Worm (Caenorhabditis elegans) whole organism, L2 larva: ENCODE data around the gene slc-46A.

ENCODE experiments used
- F13H6.1 ChIP-seq: sonication (generic microtip); optimal IDR thresholded peaks from 2 replicates; lab custom pipeline; 2016; ENCODE audit warnings: missing genetic modification characterization, missing compliant biosample characterization
- alr-1 ChIP-seq: fragments of 150-350 bp; optimal IDR thresholded peaks from 2 replicates; lab custom pipeline; 2014; ENCODE audit warnings: missing biosample characterization, missing genetic modification characterization
- aly-2 ChIP-seq: fragments of 150-350 bp; optimal IDR thresholded peaks from 2 replicates; lab custom pipeline; 2014; ENCODE audit warnings: missing biosample characterization, missing genetic modification characterization
- ama-1 ChIP-seq: fragments of 150-350 bp; optimal IDR thresholded peaks from 2 replicates; lab custom pipeline; 2018; ENCODE audit warnings: inconsistent platforms
- fos-1 ChIP-seq: fragments of 150-350 bp; optimal IDR thresholded peaks from 2 replicates; lab custom pipeline; 2014; ENCODE audit warnings: missing biosample characterization, missing genetic modification characterization
- lin-13 ChIP-seq: fragments of 150-350 bp; optimal IDR thresholded peaks from 2 replicates; lab custom pipeline; 2014; ENCODE audit warnings: missing biosample characterization, missing genetic modification reagents, missing genetic modification characterization
- lin-39 ChIP-seq: fragments of 150-350 bp; optimal IDR thresholded peaks from 2 replicates; lab custom pipeline; 2014; ENCODE audit warnings: missing biosample characterization, missing genetic modification reagents, missing genetic modification characterization
- mab-5 ChIP-seq: fragments of 150-350 bp; optimal IDR thresholded peaks from 2 replicates; lab custom pipeline; 2014; ENCODE audit warnings: missing biosample characterization, missing genetic modification characterization
- nhr-12 ChIP-seq: fragments of 150-350 bp; optimal IDR thresholded peaks from 2 replicates; lab custom pipeline; 2014; ENCODE audit warnings: missing biosample characterization, missing genetic modification characterization
- nhr-237 ChIP-seq: fragments of 150-350 bp; optimal IDR thresholded peaks from 2 replicates; lab custom pipeline; 2014; ENCODE audit warnings: missing biosample characterization, missing genetic modification characterization
- nhr-25 ChIP-seq: fragments of 150-350 bp; sonication (generic microtip); optimal IDR thresholded peaks from 3 replicates; lab custom pipeline; 2014; ENCODE audit warnings: missing biosample characterization, missing genetic modification characterization
- nhr-6 ChIP-seq: fragments of 150-350 bp; optimal IDR thresholded peaks from 2 replicates; lab custom pipeline; 2014; ENCODE audit warnings: missing biosample characterization, missing genetic modification characterization
- skn-1 ChIP-seq: sonication (generic microtip); optimal IDR thresholded peaks from 2 replicates; lab custom pipeline; 2017; ENCODE audit warnings: missing biosample characterization, missing genetic modification characterization
- ztf-4 ChIP-seq: fragments of 150-350 bp; optimal IDR thresholded peaks from 2 replicates; lab custom pipeline; 2014; ENCODE audit warnings: missing biosample characterization, missing genetic modification characterization

DNA sequence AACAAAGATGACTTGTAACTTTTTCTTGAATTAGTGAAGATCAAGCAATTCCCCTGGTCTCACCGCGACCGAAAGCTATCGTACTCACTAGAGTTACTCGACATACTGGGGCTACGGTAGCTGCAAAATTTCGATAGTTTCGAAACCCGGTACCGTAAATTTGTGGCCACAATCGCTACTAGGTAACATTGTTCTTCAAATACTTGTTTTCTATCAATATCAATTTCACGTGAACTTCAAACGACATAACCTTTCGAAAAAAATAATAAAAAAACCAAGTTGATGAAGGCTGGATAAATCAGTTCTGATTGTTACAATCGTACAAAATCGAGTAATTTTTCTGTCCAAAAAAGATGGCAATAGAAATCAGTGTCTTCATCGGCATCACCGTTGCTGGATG, 46.5 kb upstream of the slc-46A start, which contains the start of gene F36H12.3:
- no peak for TF ChIP-seq fos-1 (tag; lab: Kevin White, UChicago)
- TF ChIP-seq skn-1 (tag; lab: Kevin White, UChicago), result no peak
- TF ChIP-seq nhr-25 (tag; lab: Kevin White, UChicago), result no peak
- no peak for TF ChIP-seq ama-1 (lab: Kevin White, UChicago)
- no peak for TF ChIP-seq mab-5
- no peak for TF ChIP-seq nhr-6
- no peak for TF ChIP-seq ztf-4 (tag; lab: Kevin White, UChicago)
- no peak for TF ChIP-seq nhr-237 (tag; lab: Kevin White, UChicago)
- TF ChIP-seq aly-2 (tag; lab: Kevin White, UChicago), result no peak
- TF ChIP-seq lin-13, result no peak
- no peak for TF ChIP-seq lin-39 (tag; lab: Kevin White, UChicago)
- TF ChIP-seq nhr-12 (tag; lab: Kevin White, UChicago), result no peak
- no peak for TF ChIP-seq alr-1 (tag; lab: Kevin White, UChicago)
- no peak for TF ChIP-seq F13H6.1
